Fruit fly (Drosophila melanogaster) whole organism, wandering third instar larva: ENCODE data around the gene CG43165.

ENCODE experiments used
- CrebA ChIP-seq: fragments of 200-800 bp; sonication (Bioruptor generic); optimal IDR thresholded peaks from 2 replicates; lab custom pipeline; 2016; ENCODE audit warnings: missing biosample characterization, mild to moderate bottlenecking, missing genetic modification characterization, borderline replicate concordance
- Dfd ChIP-seq: fragments of >200 bp; optimal IDR thresholded peaks from 2 replicates; lab custom pipeline; 2017; ENCODE audit warnings: missing biosample characterization, missing genetic modification characterization
- brk ChIP-seq: fragments of 200-800 bp; sonication (Bioruptor generic); optimal IDR thresholded peaks from 2 replicates; lab custom pipeline; 2016; ENCODE audit warnings: missing biosample characterization, mild to moderate bottlenecking, missing genetic modification characterization
- fru ChIP-seq: fragments of 200-800 bp; sonication (Bioruptor generic); optimal IDR thresholded peaks from 3 replicates; lab custom pipeline; 2016; ENCODE audit warnings: missing biosample characterization, mild to moderate bottlenecking, missing genetic modification characterization
- psq ChIP-seq: fragments of 200-800 bp; sonication (Bioruptor generic); optimal IDR thresholded peaks from 3 replicates; lab custom pipeline; 2017; ENCODE audit warnings: missing biosample characterization, mild to moderate bottlenecking, missing genetic modification characterization, moderate library complexity

dm6 chr2L:3719414-3719959, 24.7 kb upstream of the CG43165 start:
- TF ChIP-seq fru (GFP tag; lab: Kevin White, UChicago) (peak; percentile 15), CrebA (GFP tag; lab: Kevin White, UChicago) (no peak), psq (GFP tag; lab: Kevin White, UChicago) (no peak), Dfd (GFP tag; lab: Kevin White, UChicago) (no peak), brk (GFP tag; lab: Kevin White, UChicago) (no peak)
